Worm (Caenorhabditis elegans) whole organism, early embryonic: ENCODE measurements around the gene F49C12.15.

Source experiments
- ama-1 ChIP-seq: fragments of 150-350 bp; optimal IDR thresholded peaks from 2 replicates; lab custom pipeline; 2014
- flt-1 ChIP-seq: fragments of 200-800 bp; sonication (Bioruptor generic); IDR thresholded peaks from 2 replicates; pipeline ENCODE4 v1.3.6; 2022; ENCODE audit warnings: missing genetic modification characterization, missing compliant biosample characterization
- hmbx-1 ChIP-seq: sonication (generic microtip); optimal IDR thresholded peaks from 2 replicates; lab custom pipeline; 2016; ENCODE audit warnings: mild to moderate bottlenecking, missing genetic modification characterization, missing compliant biosample characterization
- hnd-1 ChIP-seq: sonication (generic microtip); optimal IDR thresholded peaks from 2 replicates; lab custom pipeline; 2016; ENCODE audit warnings: missing genetic modification characterization, missing compliant biosample characterization
- tbx-11 ChIP-seq: fragments of 200-800 bp; sonication (Bioruptor generic); IDR thresholded peaks from 2 replicates; pipeline ENCODE4 v1.3.6; 2022; ENCODE audit warnings: missing genetic modification characterization, missing compliant biosample characterization
- tbx-37 ChIP-seq: fragments of 200-800 bp; sonication (Bioruptor generic); conservative IDR thresholded peaks from 2 replicates; pipeline ENCODE4 v1.3.6; 2022; ENCODE audit warnings: missing genetic modification reagents, missing genetic modification characterization, missing compliant biosample characterization

DNA sequence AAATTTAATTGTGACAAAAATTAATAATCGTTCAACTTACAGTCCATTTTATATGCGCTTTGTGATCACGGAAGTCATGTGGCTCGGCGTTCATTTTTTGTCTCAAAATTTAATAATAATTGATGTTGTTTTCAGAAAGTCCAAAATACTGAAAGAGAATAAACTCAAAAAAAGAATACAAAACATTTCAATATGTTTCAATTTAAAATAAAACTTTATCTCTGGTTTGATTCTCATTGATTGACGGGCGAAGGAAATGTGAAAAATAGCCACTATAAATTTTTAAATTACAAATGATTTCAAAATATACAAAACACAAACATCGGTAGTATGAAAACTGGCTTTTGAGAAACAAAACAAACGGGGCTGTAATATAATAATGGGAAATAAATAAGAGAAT, 14.9 kb downstream of the F49C12.15 start, which contains the start of gene T20D3.6:
- TF ChIP-seq ama-1 (lab: Kevin White, UChicago) (no peak), tbx-11 (no peak), tbx-37 (GFP tag; lab: Robert Waterston, UW) (no peak), hnd-1 (tag; lab: Kevin White, UChicago) (no peak), hmbx-1 (tag; lab: Kevin White, UChicago) (no peak), flt-1 (no peak)
